Worm (Caenorhabditis elegans): ENCODE data around the gene C18E9.8.

DNA sequence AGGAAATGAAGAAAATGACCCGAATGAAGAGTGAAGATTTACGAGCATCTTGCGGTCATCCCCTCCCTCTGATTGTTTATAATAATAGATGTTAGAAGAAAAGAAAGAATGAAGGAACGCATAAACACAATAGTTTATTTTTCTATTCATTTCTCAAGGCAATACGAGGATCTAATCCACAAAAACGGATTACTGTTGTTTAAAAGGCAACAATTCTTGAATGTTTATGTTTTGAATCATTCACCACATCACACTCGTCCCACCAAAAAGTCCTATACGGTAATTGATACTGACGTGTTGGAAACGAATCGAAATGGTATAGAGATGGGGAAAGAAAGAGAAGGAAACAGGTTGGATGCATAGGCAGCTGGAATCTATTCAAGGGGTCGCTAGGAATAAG lies 33.8 kb upstream of the C18E9.8 start:
- TF ChIP-seq nhr-76 (tag; optimal IDR thresholded peaks at IDR 0.05) (no peak), elt-3 (tag; optimal IDR thresholded peaks at IDR 0.05) (no peak), pqm-1 (tag; optimal IDR thresholded peaks at IDR 0.05) (no peak), zag-1 (tag; optimal IDR thresholded peaks at IDR 0.05) (no peak), tbx-2 (tag; optimal IDR thresholded peaks at IDR 0.05) (no peak), elt-1 (tag; optimal IDR thresholded peaks at IDR 0.05) (no peak), unc-39 (tag; optimal IDR thresholded peaks at IDR 0.05) (no peak), ceh-82 (tag; optimal IDR thresholded peaks at IDR 0.05) (no peak)
